Fruit fly (Drosophila melanogaster) whole organism, embryonic: ENCODE results near the gene frj.
A peak's percentile ranks its signal among the peaks of the same experiment; 100 is the strongest.

Source experiments
- Awh ChIP-seq: fragments of 200-800 bp; sonication (Bioruptor generic); IDR thresholded peaks from 2 replicates; pipeline ENCODE4, ENCODE4 v1.3.6; 2022; ENCODE audit warnings: missing biosample characterization, missing genetic modification characterization
- B-H1 ChIP-seq: fragments of 200-800 bp; sonication (Bioruptor generic); IDR thresholded peaks from 3 replicates; pipeline ENCODE4 v1.3.6; 2022; ENCODE audit warnings: missing biosample characterization, missing genetic modification characterization
- CG10209 ChIP-seq: fragments of 200-800 bp; sonication (Bioruptor generic); optimal IDR thresholded peaks from 3 replicates; lab custom pipeline; 2017; ENCODE audit warnings: missing biosample characterization, mild to moderate bottlenecking, missing genetic modification characterization, missing genetic modification reagents
- CG10267 ChIP-seq: fragments of 200-800 bp; sonication (Bioruptor generic); optimal IDR thresholded peaks from 2 replicates; lab custom pipeline; 2018; ENCODE audit warnings: missing biosample characterization, mild to moderate bottlenecking, missing genetic modification characterization, moderate library complexity
- CG13296 ChIP-seq: fragments of 200-800 bp; sonication (Bioruptor generic); optimal IDR thresholded peaks from 3 replicates; lab custom pipeline; 2018; ENCODE audit warnings: missing biosample characterization, mild to moderate bottlenecking, missing genetic modification characterization
- CG13775 ChIP-seq: fragments of 200-800 bp; sonication (Bioruptor generic); optimal IDR thresholded peaks from 3 replicates; lab custom pipeline; 2017; ENCODE audit warnings: missing biosample characterization, mild to moderate bottlenecking, missing genetic modification characterization
- CG13894 ChIP-seq: fragments of 200-800 bp; sonication (Bioruptor generic); optimal IDR thresholded peaks from 3 replicates; lab custom pipeline; 2018; ENCODE audit warnings: missing biosample characterization, mild to moderate bottlenecking, missing genetic modification characterization, moderate library complexity
- CG15269 ChIP-seq: fragments of 200-800 bp; sonication (Bioruptor generic); optimal IDR thresholded peaks from 2 replicates; lab custom pipeline; 2018; ENCODE audit warnings: missing biosample characterization, mild to moderate bottlenecking, missing genetic modification characterization, moderate library complexity
- CG15479 ChIP-seq: fragments of 200-800 bp; sonication (Bioruptor generic); optimal IDR thresholded peaks from 3 replicates; lab custom pipeline; 2019; ENCODE audit warnings: missing biosample characterization, mild to moderate bottlenecking, missing genetic modification characterization, moderate library complexity
- CG17385 ChIP-seq: fragments of 200-800 bp; sonication (Bioruptor generic); optimal IDR thresholded peaks from 3 replicates; lab custom pipeline; 2018; ENCODE audit warnings: missing biosample characterization, mild to moderate bottlenecking, missing genetic modification characterization
- CG18599 ChIP-seq: fragments of 200-800 bp; sonication (Bioruptor generic); optimal IDR thresholded peaks from 3 replicates; lab custom pipeline; 2017; ENCODE audit warnings: missing biosample characterization, missing genetic modification characterization, mild to moderate bottlenecking, moderate library complexity, missing genetic modification reagents
- CG2129 ChIP-seq: fragments of 200-800 bp; sonication (Bioruptor generic); IDR thresholded peaks from 2 replicates; pipeline ENCODE4 v1.3.6; 2022; ENCODE audit warnings: missing biosample characterization, missing genetic modification characterization; ENCODE audit not compliant: partially characterized antibody
- CG3163 ChIP-seq: fragments of 200-800 bp; sonication (Bioruptor generic); optimal IDR thresholded peaks from 3 replicates; lab custom pipeline; 2016; ENCODE audit warnings: missing biosample characterization, missing genetic modification characterization
- CG3281 ChIP-seq: fragments of 200-800 bp; sonication (Bioruptor generic); optimal IDR thresholded peaks from 3 replicates; lab custom pipeline; 2017; ENCODE audit warnings: missing biosample characterization, mild to moderate bottlenecking, missing genetic modification characterization
- CG3847 ChIP-seq: fragments of 200-800 bp; sonication (Bioruptor generic); IDR thresholded peaks from 2 replicates; pipeline ENCODE4 v1.3.6; 2022; ENCODE audit warnings: missing biosample characterization, missing genetic modification characterization
- CG4820 ChIP-seq: fragments of 200-800 bp; sonication (Bioruptor generic); optimal IDR thresholded peaks from 3 replicates; lab custom pipeline; 2016; ENCODE audit warnings: missing biosample characterization, missing genetic modification characterization
- CG4854 ChIP-seq: fragments of 200-800 bp; sonication (Bioruptor generic); optimal IDR thresholded peaks from 2 replicates; lab custom pipeline; 2016; ENCODE audit warnings: missing biosample characterization, missing genetic modification characterization, inconsistent platforms
- CG5953 ChIP-seq: fragments of 200-800 bp; sonication (Bioruptor generic); IDR thresholded peaks from 2 replicates; pipeline ENCODE4 v1.3.6; 2022; ENCODE audit warnings: missing biosample characterization, missing genetic modification characterization
- CG6765 ChIP-seq: fragments of 200-800 bp; sonication (Bioruptor generic); optimal IDR thresholded peaks from 3 replicates; lab custom pipeline; 2017; ENCODE audit warnings: missing biosample characterization, mild to moderate bottlenecking, missing genetic modification characterization
- CG7745 ChIP-seq: fragments of 200-800 bp; sonication (Bioruptor generic); optimal IDR thresholded peaks from 2 replicates; lab custom pipeline; 2018; ENCODE audit warnings: missing biosample characterization, mild to moderate bottlenecking, missing genetic modification characterization, moderate library complexity
- CG8089 ChIP-seq: fragments of 200-800 bp; sonication (Bioruptor generic); optimal IDR thresholded peaks from 3 replicates; lab custom pipeline; 2016; ENCODE audit warnings: missing biosample characterization, missing genetic modification characterization
- CG8290 ChIP-seq, 3 experiments: fragments of 200-800 bp; sonication (Bioruptor generic); optimal IDR thresholded peaks; 2 replicates each; lab custom pipeline; 2016 to 2019; ENCODE audit warnings: missing biosample characterization in 3 of 3, missing genetic modification characterization in 3 of 3, mild to moderate bottlenecking in 2 of 3, moderate library complexity in 1 of 3
- CG8388 ChIP-seq: fragments of 200-800 bp; sonication (Bioruptor generic); optimal IDR thresholded peaks from 2 replicates; lab custom pipeline; 2019; ENCODE audit warnings: missing biosample characterization, mild to moderate bottlenecking, missing genetic modification characterization, moderate library complexity
- D19B ChIP-seq: fragments of 200-800 bp; sonication (Bioruptor generic); optimal IDR thresholded peaks from 2 replicates; lab custom pipeline; 2017; ENCODE audit warnings: missing biosample characterization, mild to moderate bottlenecking, missing genetic modification characterization
- Dll ChIP-seq: fragments of 200-800 bp; sonication (Bioruptor generic); IDR thresholded peaks from 4 replicates; pipeline ENCODE4 v1.3.6; 2022; ENCODE audit warnings: missing biosample characterization, missing genetic modification characterization; ENCODE audit not compliant: partially characterized antibody
- ERR ChIP-seq: fragments of 200-800 bp; sonication (Bioruptor generic); optimal IDR thresholded peaks from 2 replicates; lab custom pipeline; 2016; ENCODE audit warnings: missing biosample characterization, missing genetic modification characterization
- HHEX ChIP-seq: fragments of 200-800 bp; sonication (Bioruptor generic); optimal IDR thresholded peaks from 3 replicates; lab custom pipeline; 2017; ENCODE audit warnings: missing biosample characterization, mild to moderate bottlenecking, missing genetic modification characterization, missing genetic modification reagents
- Myb ChIP-seq: fragments of 200-800 bp; sonication (Bioruptor generic); optimal IDR thresholded peaks from 2 replicates; lab custom pipeline; 2016; ENCODE audit warnings: missing biosample characterization, missing genetic modification characterization
- PHDP ChIP-seq: fragments of 200-800 bp; sonication (Bioruptor generic); optimal IDR thresholded peaks from 3 replicates; lab custom pipeline; 2018; ENCODE audit warnings: missing biosample characterization, mild to moderate bottlenecking, missing genetic modification characterization, moderate library complexity
- Six4 ChIP-seq: fragments of 200-800 bp; sonication (Bioruptor generic); optimal IDR thresholded peaks from 2 replicates; lab custom pipeline; 2016; ENCODE audit warnings: missing biosample characterization, missing genetic modification characterization
- Sox102F ChIP-seq: fragments of 200-800 bp; sonication (Bioruptor generic); optimal IDR thresholded peaks from 2 replicates; lab custom pipeline; 2018; ENCODE audit warnings: missing biosample characterization, mild to moderate bottlenecking, missing genetic modification characterization, moderate library complexity
- Xrp1 ChIP-seq: fragments of 200-800 bp; sonication (Bioruptor generic); IDR thresholded peaks from 2 replicates; pipeline ENCODE4 v1.3.6; 2022; ENCODE audit warnings: missing biosample characterization, missing genetic modification characterization
- ase ChIP-seq: fragments of 200-800 bp; sonication (Bioruptor generic); IDR thresholded peaks from 3 replicates; pipeline ENCODE4 v1.3.6; 2022; ENCODE audit warnings: missing biosample characterization, missing genetic modification characterization
- ato ChIP-seq: fragments of 200-800 bp; sonication (Bioruptor generic); IDR thresholded peaks from 2 replicates; pipeline ENCODE4 v1.3.6; 2022; ENCODE audit warnings: missing biosample characterization, missing genetic modification characterization; ENCODE audit not compliant: partially characterized antibody
- cad ChIP-seq: fragments of >200 bp; optimal IDR thresholded peaks from 2 replicates; lab custom pipeline; 2017; ENCODE audit warnings: missing biosample characterization, missing genetic modification characterization
- chinmo ChIP-seq: fragments of 200-800 bp; sonication (Bioruptor generic); IDR thresholded peaks from 4 replicates; pipeline ENCODE4 v1.3.6; 2022; ENCODE audit warnings: missing biosample characterization, missing genetic modification characterization; ENCODE audit not compliant: partially characterized antibody
- crc ChIP-seq: fragments of 200-800 bp; sonication (Bioruptor generic); optimal IDR thresholded peaks from 2 replicates; lab custom pipeline; 2016; ENCODE audit warnings: missing biosample characterization, missing genetic modification characterization
- esg ChIP-seq: fragments of 200-800 bp; sonication (Bioruptor generic); conservative IDR thresholded peaks from 2 replicates; pipeline ENCODE4 v1.3.6; 2022; ENCODE audit warnings: missing biosample characterization, missing genetic modification characterization
- exex ChIP-seq: fragments of 200-800 bp; sonication (Bioruptor generic); optimal IDR thresholded peaks from 4 replicates; lab custom pipeline; 2018; ENCODE audit warnings: missing biosample characterization, mild to moderate bottlenecking, missing genetic modification characterization, moderate library complexity
- fd64A ChIP-seq: fragments of 200-800 bp; sonication (Bioruptor generic); optimal IDR thresholded peaks from 3 replicates; lab custom pipeline; 2018; ENCODE audit warnings: missing biosample characterization, mild to moderate bottlenecking, missing genetic modification characterization
- gem ChIP-seq: fragments of 200-800 bp; sonication (Bioruptor generic); optimal IDR thresholded peaks from 2 replicates; lab custom pipeline; 2019; ENCODE audit warnings: missing biosample characterization, mild to moderate bottlenecking, missing genetic modification characterization, moderate library complexity
- hkb ChIP-seq, 2 experiments: fragments of 200-800 bp in 1 of 2; fragments of >200 bp in 1 of 2; sonication (Bioruptor generic) in 1 of 2; IDR thresholded peaks in 1 of 2; optimal IDR thresholded peaks in 1 of 2; 2 replicates each; pipeline versions ENCODE4 v1.3.6 to Lab custom; 2017 to 2022; ENCODE audit warnings: missing biosample characterization in 1 of 2, missing genetic modification characterization in 1 of 2
- kah ChIP-seq: fragments of 200-800 bp; sonication (Bioruptor generic); optimal IDR thresholded peaks from 2 replicates; lab custom pipeline; 2018; ENCODE audit warnings: missing biosample characterization, mild to moderate bottlenecking, missing genetic modification characterization
- pnt ChIP-seq: fragments of 200-800 bp; sonication (Bioruptor generic); optimal IDR thresholded peaks from 3 replicates; lab custom pipeline; 2016; ENCODE audit warnings: missing biosample characterization, missing genetic modification characterization
- sob ChIP-seq: fragments of 200-800 bp; sonication (Bioruptor generic); IDR thresholded peaks from 2 replicates; pipeline ENCODE4 v1.3.6; 2022; ENCODE audit warnings: missing biosample characterization, missing genetic modification characterization
- sqz ChIP-seq: fragments of 200-800 bp; sonication (Bioruptor generic); optimal IDR thresholded peaks from 3 replicates; lab custom pipeline; 2018; ENCODE audit warnings: missing biosample characterization, mild to moderate bottlenecking, missing genetic modification characterization
- sug ChIP-seq: fragments of 200-800 bp; optimal IDR thresholded peaks from 2 replicates; lab custom pipeline; 2019; ENCODE audit warnings: missing biosample characterization, mild to moderate bottlenecking, missing genetic modification characterization, moderate library complexity
- ttk ChIP-seq: fragments of 200-800 bp; sonication (Bioruptor generic); IDR thresholded peaks from 2 replicates; pipeline ENCODE4 v2.1.2; 2022; ENCODE audit warnings: missing biosample characterization, missing genetic modification characterization
- wek ChIP-seq: fragments of 200-800 bp; sonication (Bioruptor generic); optimal IDR thresholded peaks from 3 replicates; lab custom pipeline; 2018; ENCODE audit warnings: missing biosample characterization, mild to moderate bottlenecking, missing genetic modification characterization, moderate library complexity

The frj gene

dm6 chr2L:6461497-6461896 is 5.6 kb downstream of the frj start (continued):
- TF ChIP-seq CG15479 (GFP tag; lab: Kevin White, UChicago) (no peak), Myb (GFP tag; lab: Kevin White, UChicago) (no peak), CG3281 (GFP tag; lab: Kevin White, UChicago) (peak; percentile 32), CG8388 (GFP tag; lab: Kevin White, UChicago) (peak; percentile 44), CG13775 (no peak), gem (tag; lab: Kevin White, UChicago) (peak; percentile 23), crc (GFP tag; lab: Kevin White, UChicago) (no peak), CG5953 (GFP tag; lab: Robert Waterston, UW) (peak; percentile 60; the same call in 1 of the 2 replicates), Sox102F (peak; percentile 45), chinmo (GFP tag; lab: Robert Waterston, UW) (no peak), CG8089 (GFP tag; lab: Kevin White, UChicago) (no peak), fd64A (peak; percentile 63), CG15269 (peak; percentile 16), exex (no peak), CG8290 (GFP tag; optimal IDR thresholded peaks at IDR 0.05; lab: Kevin White, UChicago) (no peak), CG8290 (tag; optimal IDR thresholded peaks at IDR 0.05; lab: Kevin White, UChicago) (peak; percentile 28 to 58), PHDP (tag; lab: Kevin White, UChicago) (peak; percentile 61), CG10267 (no peak), ase (GFP tag; lab: Robert Waterston, UW) (peak; percentile 36; the same call in 1 of the 3 replicates), D19B (GFP tag; lab: Kevin White, UChicago) (no peak), CG4820 (GFP tag; lab: Kevin White, UChicago) (no peak), Dll (no peak), sug (tag; lab: Kevin White, UChicago) (no peak), CG6765 (GFP tag; lab: Kevin White, UChicago) (peak; percentile 24), CG4854 (GFP tag; lab: Kevin White, UChicago) (peak; percentile 23), hkb (optimal IDR thresholded peaks at IDR 0.05; lab: Kevin White, UChicago) (no peak), hkb (GFP tag; IDR thresholded peaks at IDR 0.05; lab: Robert Waterston, UW) (peak; percentile 35; the same call in 1 of the 2 replicates), sqz (GFP tag; lab: Kevin White, UChicago) (peak; percentile 15), CG7745 (tag; lab: Kevin White, UChicago) (no peak), CG3163 (GFP tag; lab: Kevin White, UChicago) (no peak), CG3847 (GFP tag; lab: Robert Waterston, UW) (no peak), CG18599 (GFP tag; lab: Kevin White, UChicago) (peak; percentile 42), CG13296 (peak; percentile 19), wek (peak; percentile 76), Awh (GFP tag; lab: Robert Waterston, UW) (peak; percentile 46; the same call in 1 of the 2 replicates), esg (GFP tag; lab: Robert Waterston, UW) (no peak), CG17385 (GFP tag; lab: Kevin White, UChicago) (peak; percentile 17), CG10209 (peak; percentile 26), ato (GFP tag; lab: Robert Waterston, UW) (no peak), HHEX (GFP tag; lab: Kevin White, UChicago) (peak; percentile 46), CG13894 (tag; lab: Kevin White, UChicago) (no peak), sob (0 out of 2 replicates have a peak, but pooled peaks have one; percentile 25), ERR (no peak), CG2129 (GFP tag; lab: Robert Waterston, UW) (no peak), Six4 (GFP tag; lab: Kevin White, UChicago) (no peak), cad (no peak), pnt (GFP tag; lab: Kevin White, UChicago) (no peak), ttk (GFP tag; lab: Robert Waterston, UW) (0 out of 2 replicates have a peak, but pooled peaks have one; percentile 15), Xrp1 (GFP tag; lab: Robert Waterston, UW) (peak; percentile 63), kah (GFP tag; lab: Kevin White, UChicago) (peak; percentile 49), B-H1 (GFP tag; lab: Robert Waterston, UW) (no peak; the same call in 2 of the 3 replicates)
